Fruit fly (Drosophila melanogaster) whole organism, embryonic: Measurements from ENCODE around the gene CG33158.

Experiments used
- B-H1 ChIP-seq: fragments of 200-800 bp; sonication (Bioruptor generic); IDR thresholded peaks from 3 replicates; pipeline ENCODE4 v1.3.6; 2022; ENCODE audit warnings: missing biosample characterization, missing genetic modification characterization
- CG10209 ChIP-seq: fragments of 200-800 bp; sonication (Bioruptor generic); optimal IDR thresholded peaks from 3 replicates; lab custom pipeline; 2017; ENCODE audit warnings: missing biosample characterization, mild to moderate bottlenecking, missing genetic modification characterization, missing genetic modification reagents
- CG10431 ChIP-seq: fragments of 200-800 bp; sonication (Bioruptor generic); optimal IDR thresholded peaks from 3 replicates; lab custom pipeline; 2018; ENCODE audit warnings: missing biosample characterization, mild to moderate bottlenecking, missing genetic modification characterization
- CG11504 ChIP-seq: fragments of 200-800 bp; sonication (Bioruptor generic); optimal IDR thresholded peaks from 3 replicates; lab custom pipeline; 2019; ENCODE audit warnings: missing biosample characterization, mild to moderate bottlenecking, missing genetic modification characterization, moderate library complexity
- CG1233 ChIP-seq: fragments of 200-800 bp; sonication (Bioruptor generic); optimal IDR thresholded peaks from 4 replicates; lab custom pipeline; 2018; ENCODE audit warnings: missing biosample characterization, mild to moderate bottlenecking, missing genetic modification characterization
- CG13287 ChIP-seq: fragments of 200-800 bp; sonication (Bioruptor generic); IDR thresholded peaks from 2 replicates; pipeline ENCODE4 v1.3.6; 2022; ENCODE audit warnings: missing biosample characterization, missing genetic modification characterization; ENCODE audit not compliant: partially characterized antibody
- CG14441 ChIP-seq: fragments of 200-800 bp; sonication (Bioruptor generic); IDR thresholded peaks from 2 replicates; pipeline ENCODE4 v1.3.6; 2022; ENCODE audit warnings: missing biosample characterization, missing genetic modification characterization
- CG17186 ChIP-seq: fragments of 200-800 bp; sonication (Bioruptor generic); optimal IDR thresholded peaks from 3 replicates; lab custom pipeline; 2017; ENCODE audit warnings: missing biosample characterization, missing genetic modification reagents, missing genetic modification characterization
- CG18011 ChIP-seq: fragments of 200-800 bp; sonication (Bioruptor generic); optimal IDR thresholded peaks from 2 replicates; lab custom pipeline; 2017; ENCODE audit warnings: missing biosample characterization, missing genetic modification characterization, mild to moderate bottlenecking, moderate library complexity, missing genotype
- CG4617 ChIP-seq: fragments of 200-800 bp; sonication (Bioruptor generic); optimal IDR thresholded peaks from 3 replicates; lab custom pipeline; 2016; ENCODE audit warnings: missing biosample characterization, missing genetic modification characterization, borderline replicate concordance
- CG5953 ChIP-seq: fragments of 200-800 bp; sonication (Bioruptor generic); IDR thresholded peaks from 2 replicates; pipeline ENCODE4 v1.3.6; 2022; ENCODE audit warnings: missing biosample characterization, missing genetic modification characterization
- CG6175 ChIP-seq: fragments of 200-800 bp; sonication (Bioruptor generic); IDR thresholded peaks from 3 replicates; pipeline ENCODE4 v1.3.6; 2022; ENCODE audit warnings: missing biosample characterization, missing genetic modification characterization
- CG7357 ChIP-seq: fragments of 200-800 bp; sonication (Bioruptor generic); IDR thresholded peaks from 3 replicates; pipeline ENCODE4 v1.3.6; 2022; ENCODE audit warnings: missing biosample characterization, missing genetic modification characterization
- CHES-1-like ChIP-seq: fragments of 200-800 bp; sonication (Bioruptor generic); optimal IDR thresholded peaks from 2 replicates; lab custom pipeline; 2016; ENCODE audit warnings: missing biosample characterization, missing genetic modification characterization
- Dp ChIP-seq: fragments of 200-800 bp; sonication (Bioruptor generic); optimal IDR thresholded peaks from 2 replicates; lab custom pipeline; 2018; ENCODE audit warnings: missing biosample characterization, mild to moderate bottlenecking, missing genetic modification characterization, moderate library complexity
- E2f2 ChIP-seq: fragments of 200-800 bp; sonication (Bioruptor generic); IDR thresholded peaks from 2 replicates; pipeline ENCODE4 v1.3.6; 2022; ENCODE audit warnings: missing biosample characterization, missing genetic modification characterization
- Eip74EF ChIP-seq, 2 experiments: fragments of 200-800 bp in 1 of 2; fragments of >200 bp in 1 of 2; sonication (Bioruptor generic) in 1 of 2; optimal IDR thresholded peaks; 2 replicates each; lab custom pipeline; 2017 to 2019; ENCODE audit warnings: missing biosample characterization in 2 of 2, missing genetic modification characterization in 2 of 2, mild to moderate bottlenecking in 1 of 2, moderate library complexity in 1 of 2
- HHEX ChIP-seq: fragments of 200-800 bp; sonication (Bioruptor generic); optimal IDR thresholded peaks from 3 replicates; lab custom pipeline; 2017; ENCODE audit warnings: missing biosample characterization, mild to moderate bottlenecking, missing genetic modification characterization, missing genetic modification reagents
- Jarid2 ChIP-seq: fragments of 200-800 bp; sonication (Bioruptor generic); optimal IDR thresholded peaks from 3 replicates; lab custom pipeline; 2017; ENCODE audit warnings: mild to moderate bottlenecking, missing biosample characterization, missing genetic modification reagents, missing genetic modification characterization
- Med ChIP-seq: fragments of 200-800 bp; sonication (Bioruptor generic); peaks from one replicate; lab custom pipeline; 2016; ENCODE audit warnings: missing biosample characterization, missing genetic modification characterization, mild to moderate bottlenecking, inconsistent platforms, moderate library complexity
- NC2β ChIP-seq: fragments of 200-800 bp; sonication (Bioruptor generic); optimal IDR thresholded peaks from 2 replicates; lab custom pipeline; 2016; ENCODE audit warnings: missing biosample characterization, missing genetic modification characterization
- NFAT ChIP-seq: fragments of 200-800 bp; sonication (Bioruptor generic); IDR thresholded peaks from 2 replicates; pipeline ENCODE4 v1.3.6; 2022; ENCODE audit warnings: missing biosample characterization, missing genetic modification characterization
- Poxn ChIP-seq: fragments of 200-800 bp; sonication (Bioruptor generic); IDR thresholded peaks from 2 replicates; pipeline ENCODE4 v1.3.6; 2022; ENCODE audit warnings: missing biosample characterization, missing genetic modification characterization
- abd-A ChIP-seq: fragments of 200-800 bp; sonication (Bioruptor generic); optimal IDR thresholded peaks from 3 replicates; lab custom pipeline; 2019; ENCODE audit warnings: missing biosample characterization, mild to moderate bottlenecking, missing genetic modification characterization, moderate library complexity
- ase ChIP-seq: fragments of 200-800 bp; sonication (Bioruptor generic); IDR thresholded peaks from 3 replicates; pipeline ENCODE4 v1.3.6; 2022; ENCODE audit warnings: missing biosample characterization, missing genetic modification characterization
- ci ChIP-seq: fragments of 200-800 bp; sonication (Bioruptor generic); IDR thresholded peaks from 3 replicates; pipeline ENCODE4 v1.3.6; 2022; ENCODE audit warnings: missing biosample characterization, missing genetic modification characterization
- da ChIP-seq: fragments of 200-800 bp; sonication (Bioruptor generic); optimal IDR thresholded peaks from 2 replicates; lab custom pipeline; 2016; ENCODE audit warnings: missing biosample characterization, missing genetic modification characterization
- danr ChIP-seq: fragments of 200-800 bp; sonication (Bioruptor generic); IDR thresholded peaks from 2 replicates; pipeline ENCODE4 v1.3.6; 2022; ENCODE audit warnings: missing biosample characterization, missing genetic modification characterization
- dati ChIP-seq: fragments of 200-800 bp; sonication (Bioruptor generic); IDR thresholded peaks from 2 replicates; pipeline ENCODE4 v1.3.6; 2022; ENCODE audit warnings: missing biosample characterization, missing genetic modification characterization
- ems ChIP-seq: fragments of 200-800 bp; sonication (Bioruptor generic); optimal IDR thresholded peaks from 3 replicates; lab custom pipeline; 2016; ENCODE audit warnings: missing biosample characterization, missing genetic modification characterization
- ewg ChIP-seq: fragments of 200-800 bp; sonication (Bioruptor generic); optimal IDR thresholded peaks from 3 replicates; lab custom pipeline; 2017; ENCODE audit warnings: mild to moderate bottlenecking, missing biosample characterization, missing genetic modification reagents, missing genetic modification characterization
- fu2 ChIP-seq: fragments of 200-800 bp; sonication (Bioruptor generic); optimal IDR thresholded peaks from 2 replicates; lab custom pipeline; 2016; ENCODE audit warnings: missing biosample characterization, missing genetic modification characterization
- gce ChIP-seq: fragments of 200-800 bp; sonication (Bioruptor generic); IDR thresholded peaks from 3 replicates; pipeline ENCODE4 v1.3.6; 2022; ENCODE audit warnings: missing biosample characterization, missing genetic modification characterization
- gem ChIP-seq: fragments of 200-800 bp; sonication (Bioruptor generic); optimal IDR thresholded peaks from 2 replicates; lab custom pipeline; 2019; ENCODE audit warnings: missing biosample characterization, mild to moderate bottlenecking, missing genetic modification characterization, moderate library complexity
- gt ChIP-seq: fragments of 200-800 bp; sonication (Bioruptor generic); IDR thresholded peaks from 2 replicates; pipeline ENCODE4 v1.3.6; 2022; ENCODE audit warnings: missing biosample characterization, missing genetic modification characterization
- hbn ChIP-seq: fragments of 200-800 bp; sonication (Bioruptor generic); IDR thresholded peaks from 2 replicates; pipeline ENCODE4 v1.3.6; 2022; ENCODE audit warnings: missing biosample characterization, missing genetic modification characterization; ENCODE audit not compliant: partially characterized antibody
- jigr1 ChIP-seq: fragments of 200-800 bp; sonication (Bioruptor generic); IDR thresholded peaks from 3 replicates; pipeline ENCODE4 v1.3.6; 2022; ENCODE audit warnings: missing biosample characterization, missing genetic modification characterization
- jumu ChIP-seq: fragments of 200-800 bp; sonication (Bioruptor generic); optimal IDR thresholded peaks from 3 replicates; lab custom pipeline; 2016; ENCODE audit warnings: missing biosample characterization, missing genetic modification characterization
- ken ChIP-seq: fragments of 200-800 bp; sonication (Bioruptor generic); IDR thresholded peaks from 3 replicates; pipeline ENCODE4 v1.3.6; 2022; ENCODE audit warnings: missing biosample characterization, missing genetic modification characterization
- mld ChIP-seq: fragments of 200-800 bp; sonication (Bioruptor generic); IDR thresholded peaks from 3 replicates; pipeline ENCODE4 v1.3.6; 2022; ENCODE audit warnings: missing biosample characterization, missing genetic modification characterization; ENCODE audit not compliant: partially characterized antibody
- p53 ChIP-seq: fragments of 200-800 bp; sonication (Bioruptor generic); optimal IDR thresholded peaks from 2 replicates; lab custom pipeline; 2016; ENCODE audit warnings: missing biosample characterization, missing genetic modification characterization
- psq ChIP-seq: fragments of 200-800 bp; sonication (Bioruptor generic); optimal IDR thresholded peaks from 2 replicates; lab custom pipeline; 2017; ENCODE audit warnings: missing biosample characterization, missing genetic modification characterization
- pzg ChIP-seq: fragments of 200-800 bp; sonication (Bioruptor generic); optimal IDR thresholded peaks from 3 replicates; lab custom pipeline; 2018; ENCODE audit warnings: missing biosample characterization, mild to moderate bottlenecking, missing genetic modification characterization, moderate library complexity
- row ChIP-seq: fragments of 200-800 bp; sonication (Bioruptor generic); IDR thresholded peaks from 3 replicates; pipeline ENCODE4 v1.3.6; 2022; ENCODE audit warnings: missing biosample characterization, missing genetic modification characterization
- sc ChIP-seq, 3 experiments: fragments of >200 bp in 2 of 3; fragments of 200-800 bp in 1 of 3; sonication (Bioruptor generic) in 1 of 3; optimal IDR thresholded peaks; 2 replicates in 2 of 3; 3 replicates in 1 of 3; lab custom pipeline; 2017; ENCODE audit warnings: mild to moderate bottlenecking in 1 of 3, missing biosample characterization in 1 of 3, missing genetic modification characterization in 1 of 3, missing genetic modification reagents in 1 of 3
- sens ChIP-seq: fragments of 200-800 bp; sonication (Bioruptor generic); peaks from one replicate; lab custom pipeline; 2016; ENCODE audit warnings: missing biosample characterization, missing genetic modification characterization
- sisA ChIP-seq: fragments of 200-800 bp; sonication (Bioruptor generic); IDR thresholded peaks from 2 replicates; pipeline ENCODE4 v1.3.6; 2022; ENCODE audit warnings: missing biosample characterization, missing genetic modification characterization
- sr ChIP-seq: fragments of 200-800 bp; sonication (Bioruptor generic); IDR thresholded peaks from 3 replicates; pipeline ENCODE4 v1.3.6; 2022; ENCODE audit warnings: missing biosample characterization, missing genetic modification characterization
- tup ChIP-seq: fragments of 200-800 bp; sonication (Bioruptor generic); optimal IDR thresholded peaks from 2 replicates; lab custom pipeline; 2016; ENCODE audit warnings: missing biosample characterization, mild to moderate bottlenecking, missing genetic modification characterization, moderate library complexity
- unpg ChIP-seq: fragments of 200-800 bp; sonication (Bioruptor generic); optimal IDR thresholded peaks from 3 replicates; lab custom pipeline; 2018; ENCODE audit warnings: missing biosample characterization, mild to moderate bottlenecking, missing genetic modification characterization, moderate library complexity

Gene CG33158

dm6 chr3L:16388264-16388663, 31.1 kb upstream of the CG33158 start:
- TF ChIP-seq Med = peak; percentile 74
- TF ChIP-seq CG18011 (GFP tag; lab: Kevin White, UChicago) = peak; percentile 92
- peak; percentile 13; the same call in 1 of the 2 replicates for TF ChIP-seq danr (GFP tag; lab: Robert Waterston, UW)

- TF ChIP-seq psq (GFP tag; lab: Kevin White, UChicago) = no peak
- no peak for TF ChIP-seq sr (GFP tag; lab: Robert Waterston, UW)
- TF ChIP-seq CG13287 (GFP tag; lab: Robert Waterston, UW) = peak; percentile 67
- 0 out of 2 replicates have a peak, but pooled peaks have one; percentile 16 for TF ChIP-seq hbn (GFP tag; lab: Robert Waterston, UW)
- no peak for TF ChIP-seq CG7357 (GFP tag; lab: Robert Waterston, UW)
- no peak for TF ChIP-seq Poxn (GFP tag; lab: Robert Waterston, UW)
- no peak for TF ChIP-seq dati
- no peak for TF ChIP-seq CG14441 (GFP tag; lab: Robert Waterston, UW)
- peak; percentile 4 for TF ChIP-seq gem
- TF ChIP-seq p53 (GFP tag; lab: Kevin White, UChicago) = no peak
- TF ChIP-seq gt (GFP tag; lab: Robert Waterston, UW) = no peak
- no peak for TF ChIP-seq ken (GFP tag; lab: Robert Waterston, UW)
- no peak for TF ChIP-seq Eip74EF (GFP tag; optimal IDR thresholded peaks at IDR 0.05; lab: Kevin White, UChicago)
- no peak for TF ChIP-seq CG6175 (GFP tag; lab: Robert Waterston, UW)
- TF ChIP-seq B-H1 = no peak
- TF ChIP-seq CG4617 = no peak
- peak; percentile 9 for TF ChIP-seq pzg (GFP tag; lab: Kevin White, UChicago)
- TF ChIP-seq ems (GFP tag; lab: Kevin White, UChicago) = no peak
- no peak for TF ChIP-seq mld
- TF ChIP-seq Jarid2 (GFP tag; lab: Kevin White, UChicago) = no peak
- TF ChIP-seq CHES-1-like = no peak
- no peak for TF ChIP-seq CG5953
- no peak for TF ChIP-seq jigr1 (GFP tag; lab: Robert Waterston, UW)
- peak; percentile 88 for TF ChIP-seq E2f2 (GFP tag; lab: Robert Waterston, UW)
- TF ChIP-seq ase (GFP tag; lab: Robert Waterston, UW) = no peak
- TF ChIP-seq da (GFP tag; lab: Kevin White, UChicago) = no peak
- TF ChIP-seq gce (GFP tag; lab: Robert Waterston, UW) = no peak
- TF ChIP-seq tup = no peak
- TF ChIP-seq fu2 = no peak
- TF ChIP-seq Dp (GFP tag; lab: Kevin White, UChicago) = peak; percentile 86
- no peak for TF ChIP-seq row (GFP tag; lab: Robert Waterston, UW)
- TF ChIP-seq unpg (GFP tag; lab: Kevin White, UChicago) = no peak
- TF ChIP-seq abd-A (tag; lab: Kevin White, UChicago) = no peak
- TF ChIP-seq CG10209 = no peak
- TF ChIP-seq NC2β (GFP tag; lab: Kevin White, UChicago) = no peak
- no peak for TF ChIP-seq jumu (GFP tag; lab: Kevin White, UChicago)
- no peak for TF ChIP-seq sc (optimal IDR thresholded peaks at IDR 0.05; lab: Kevin White, UChicago)
- no peak for TF ChIP-seq sc (GFP tag; optimal IDR thresholded peaks at IDR 0.05; lab: Kevin White, UChicago)
- no peak for TF ChIP-seq NFAT
- TF ChIP-seq CG11504 = peak; percentile 12
- TF ChIP-seq HHEX = no peak
- TF ChIP-seq CG17186 (GFP tag; lab: Kevin White, UChicago) = no peak
- no peak for TF ChIP-seq CG1233 (GFP tag; lab: Kevin White, UChicago)
- peak; percentile 52 for TF ChIP-seq sens (GFP tag; lab: Kevin White, UChicago)
- TF ChIP-seq ci (GFP tag; lab: Robert Waterston, UW) = no peak
- no peak for TF ChIP-seq ewg (GFP tag; lab: Kevin White, UChicago)
- no peak for TF ChIP-seq CG10431 (GFP tag; lab: Kevin White, UChicago)
- no peak for TF ChIP-seq sisA (GFP tag; lab: Robert Waterston, UW)
These were observed 28.6 kb upstream of the CG33158 start for dm6 chr3L:16390793-16391192.
